Worm (Caenorhabditis elegans): ENCODE results near the gene ugt-7.

Gene ugt-7

ce11 chrV:4979060-4979459, 21.3 kb downstream of the ugt-7 start, which contains the start of gene srsx-11:
TSS of gene srsx-11 (minus strand) at chrV:4979160.
- TF ChIP-seq tbx-7 (tag; optimal IDR thresholded peaks at IDR 0.05), result no peak
- no peak for TF ChIP-seq nfya-1 (tag; optimal IDR thresholded peaks at IDR 0.05)
- TF ChIP-seq ceh-18 (tag; optimal IDR thresholded peaks at IDR 0.05), result no peak
- TF ChIP-seq lim-6 (tag; optimal IDR thresholded peaks at IDR 0.05), result no peak

DNA sequence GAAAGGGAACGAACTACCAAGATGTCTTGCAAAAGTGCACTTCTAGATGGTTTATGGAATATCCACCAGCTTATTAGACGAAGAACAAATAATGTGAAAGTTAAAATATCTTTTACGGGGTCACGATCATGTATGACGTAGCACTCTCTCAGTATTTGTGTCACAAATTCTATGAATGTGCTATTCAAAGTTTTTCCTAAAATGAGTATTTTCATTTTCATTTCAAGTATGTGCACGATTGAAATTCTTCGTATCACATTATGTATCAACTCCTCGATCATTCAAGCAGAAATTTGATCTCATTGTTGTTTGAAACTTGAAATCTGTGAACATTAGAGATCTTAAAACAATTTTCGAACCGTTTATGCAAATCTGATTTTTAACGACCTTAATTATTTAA, 22.8 kb downstream of the ugt-7 start:
- no peak for TF ChIP-seq unc-55 (GFP tag; optimal IDR thresholded peaks at IDR 0.05)
- no peak for TF ChIP-seq K09A11.1 (tag; optimal IDR thresholded peaks at IDR 0.05; ENCODE audit: insufficient read depth)
- TF ChIP-seq K02D7.2 (tag; optimal IDR thresholded peaks at IDR 0.05), result no peak
- TF ChIP-seq sox-2 (GFP tag; IDR thresholded peaks at IDR 0.05), result no peak
- TF ChIP-seq unc-3 (GFP tag; conservative IDR thresholded peaks at IDR 0.05), result no peak
- TF ChIP-seq unc-3 (tag; optimal IDR thresholded peaks at IDR 0.05), result no peak
- TF ChIP-seq hlh-13 (GFP tag; optimal IDR thresholded peaks at IDR 0.05), result no peak
- no peak for TF ChIP-seq sox-4 (tag; optimal IDR thresholded peaks at IDR 0.05)
- TF ChIP-seq odd-2 (tag; optimal IDR thresholded peaks at IDR 0.05), result no peak
- TF ChIP-seq hlh-8 (tag; optimal IDR thresholded peaks at IDR 0.05), result no peak

- TF ChIP-seq elt-4 (tag; optimal IDR thresholded peaks at IDR 0.05) (no peak), nhr-232 (tag; optimal IDR thresholded peaks at IDR 0.05) (no peak), pros-1 (tag; optimal IDR thresholded peaks at IDR 0.05) (no peak), ceh-24 (tag; optimal IDR thresholded peaks at IDR 0.05) (no peak), T23F11.4 (GFP tag; optimal IDR thresholded peaks at IDR 0.05) (no peak), ztf-16 (tag; optimal IDR thresholded peaks at IDR 0.05) (no peak), npax-4 (tag; optimal IDR thresholded peaks at IDR 0.05) (no peak), ahr-1 (tag; optimal IDR thresholded peaks at IDR 0.05) (no peak), pqm-1 (tag; optimal IDR thresholded peaks at IDR 0.05) (no peak), lim-6 (tag; optimal IDR thresholded peaks at IDR 0.05) (no peak), hlh-8 (tag; optimal IDR thresholded peaks at IDR 0.05) (no peak), gmeb-2 (tag; optimal IDR thresholded peaks at IDR 0.05) (no peak), sdc-2 (tag; optimal IDR thresholded peaks at IDR 0.05) (no peak), K02D7.2 (tag; optimal IDR thresholded peaks at IDR 0.05) (no peak)
These were observed 25.2 kb downstream of the ugt-7 start, which contains the start of gene F26G5.1 for ce11 chrV:4975140-4975539. TSS of gene F26G5.1 (plus strand) at chrV:4975478.

DNA sequence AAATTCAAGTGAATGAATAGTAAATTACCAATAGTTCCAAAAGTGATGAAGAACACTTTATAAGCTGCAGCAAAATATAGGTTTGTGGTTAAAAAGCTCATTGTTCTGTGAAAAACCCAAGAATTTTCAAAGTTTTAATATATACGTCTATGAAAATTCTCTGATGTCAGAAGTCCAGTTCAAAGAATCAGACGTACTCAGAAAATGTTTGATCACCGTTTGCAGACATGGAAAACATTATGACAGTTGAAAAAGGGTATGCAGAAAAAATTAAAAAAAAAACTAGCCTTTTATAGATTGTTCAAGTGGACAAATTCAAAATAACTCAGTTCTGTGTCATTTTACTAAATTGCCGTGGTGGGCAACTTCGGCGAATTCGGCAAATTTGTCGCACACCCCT, 25.7 kb downstream of the ugt-7 start, which contains the start of gene srsx-10:
srsx-10 (minus strand) TSS at position 101 of the 400 bp plus-strand sequence.
- no peak for TF ChIP-seq pag-3 (tag; optimal IDR thresholded peaks at IDR 0.05; ENCODE audit: borderline replicate concordance)
- no peak for TF ChIP-seq hlh-30 (tag; optimal IDR thresholded peaks at IDR 0.05; ENCODE audit: insufficient read depth)
- TF ChIP-seq ceh-18 (tag; optimal IDR thresholded peaks at IDR 0.05), result no peak
- no peak for TF ChIP-seq K02D7.2 (tag; optimal IDR thresholded peaks at IDR 0.05)
- TF ChIP-seq nhr-11 (tag; optimal IDR thresholded peaks at IDR 0.05), result no peak
- no peak for TF ChIP-seq tbx-7 (tag; optimal IDR thresholded peaks at IDR 0.05)
- TF ChIP-seq hlh-6 (tag; optimal IDR thresholded peaks at IDR 0.05), result no peak
- no peak for TF ChIP-seq gmeb-2 (tag; optimal IDR thresholded peaks at IDR 0.05)
- TF ChIP-seq ahr-1 (tag; optimal IDR thresholded peaks at IDR 0.05), result no peak
- no peak for TF ChIP-seq sox-2 (GFP tag; IDR thresholded peaks at IDR 0.05)
- no peak for TF ChIP-seq pros-1 (tag; optimal IDR thresholded peaks at IDR 0.05)
- no peak for TF ChIP-seq npax-4 (tag; optimal IDR thresholded peaks at IDR 0.05)
- no peak for TF ChIP-seq hlh-15 (tag; optimal IDR thresholded peaks at IDR 0.05)
- no peak for TF ChIP-seq unc-55 (GFP tag; optimal IDR thresholded peaks at IDR 0.05)
- TF ChIP-seq ceh-45 (GFP tag; IDR thresholded peaks at IDR 0.05), result no peak
- no peak for TF ChIP-seq ceh-30 (tag; optimal IDR thresholded peaks at IDR 0.05)

- TF ChIP-seq K09A11.1 (tag; optimal IDR thresholded peaks at IDR 0.05; ENCODE audit: insufficient read depth), result no peak
- TF ChIP-seq hlh-6 (tag; optimal IDR thresholded peaks at IDR 0.05), result no peak
- no peak for TF ChIP-seq C38D4.7 (GFP tag; optimal IDR thresholded peaks at IDR 0.05)
- TF ChIP-seq ets-4 (tag; optimal IDR thresholded peaks at IDR 0.05), result no peak
- no peak for TF ChIP-seq sdc-2 (tag; optimal IDR thresholded peaks at IDR 0.05)
- no peak for TF ChIP-seq syd-9 (tag; optimal IDR thresholded peaks at IDR 0.05)
- TF ChIP-seq ceh-45 (GFP tag; IDR thresholded peaks at IDR 0.05), result no peak
- TF ChIP-seq ztf-16 (tag; optimal IDR thresholded peaks at IDR 0.05), result no peak
- TF ChIP-seq tbx-7 (tag; optimal IDR thresholded peaks at IDR 0.05), result no peak
- no peak for TF ChIP-seq fkh-10 (GFP tag; optimal IDR thresholded peaks at IDR 0.05)
- no peak for TF ChIP-seq hlh-15 (tag; optimal IDR thresholded peaks at IDR 0.05)
These were observed 27.4 kb downstream of the ugt-7 start, which contains the start of gene srsx-9 for ce11 chrV:4972943-4973342. TSS of gene srsx-9 (minus strand) at chrV:4973043.
